ENCODE assay signal across 5 worm cellular contexts in the genomic region with DNA sequence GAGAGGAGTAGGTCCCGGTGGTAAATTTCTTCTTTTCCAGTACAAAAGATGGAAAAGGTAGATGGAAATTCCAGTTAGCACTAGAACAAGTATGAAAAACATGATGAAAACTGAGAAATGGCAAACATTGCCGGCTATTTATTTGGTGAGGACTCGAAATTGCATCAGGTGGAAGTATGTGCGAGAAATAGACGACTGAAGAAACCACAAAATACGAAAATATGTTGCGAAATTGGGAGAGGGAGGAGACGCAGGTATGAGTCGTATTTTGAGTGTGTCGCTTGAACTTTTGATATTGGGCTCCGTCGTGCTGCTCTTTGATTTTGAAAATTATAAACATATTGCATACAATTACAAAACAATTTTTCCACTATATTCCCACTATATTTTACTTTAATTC.
A peak's percentile ranks its signal among the peaks of the same experiment; 100 is the strongest.
TF ChIP-seq lines count a peak whose summit lies in the region.

Gene cyp-33C8 (minus strand): TSS at position 200 of the 400 bp plus-strand sequence.

TF ChIP-seq in whole organism, L1 larva, 84 proteins besides CTCF, POLR2A, EP300 and RAD21 (continues in another document):
- TF ChIP-seq aha-1 (tag; optimal IDR thresholded peaks at IDR 0.05; lab: Kevin White, UChicago) (no peak), nhr-237 (tag; optimal IDR thresholded peaks at IDR 0.05; lab: Kevin White, UChicago) (no peak), efl-1 (optimal IDR thresholded peaks at IDR 0.05; lab: Kevin White, UChicago) (peak; percentile 36 to 62), efl-1 (GFP tag; optimal IDR thresholded peaks at IDR 0.05 in 1 of 2; lab: Kevin White, UChicago) (peak; percentile 22 to 94), Y116A8C.19 (tag; optimal IDR thresholded peaks at IDR 0.05; lab: Kevin White, UChicago; ENCODE audit: borderline replicate concordance) (no peak), unc-130 (tag; optimal IDR thresholded peaks at IDR 0.05; lab: Kevin White, UChicago) (no peak), ama-1 (optimal IDR thresholded peaks at IDR 0.05; lab: Kevin White, UChicago) (no peak), nhr-19 (GFP tag; conservative IDR thresholded peaks at IDR 0.05; lab: Robert Waterston, UW) (peak; percentile 24; the same call in 1 of the 2 replicates), hpl-2 (GFP tag; optimal IDR thresholded peaks at IDR 0.05; lab: Kevin White, UChicago) (peak; percentile 33), ceh-82 (tag; optimal IDR thresholded peaks at IDR 0.05; lab: Kevin White, UChicago) (peak in 2 of 3 experiments; percentile 46 to 51), nhr-71 (tag; optimal IDR thresholded peaks at IDR 0.05; lab: Kevin White, UChicago) (peak; percentile 67), mep-1 (tag; optimal IDR thresholded peaks at IDR 0.05; lab: Kevin White, UChicago) (peak; percentile 11), nhr-11 (tag; optimal IDR thresholded peaks at IDR 0.05; lab: Kevin White, UChicago) (peak; percentile 47), skn-1 (tag; optimal IDR thresholded peaks at IDR 0.05; lab: Kevin White, UChicago) (peak; percentile 73), C16A3.4 (tag; optimal IDR thresholded peaks at IDR 0.05; lab: Kevin White, UChicago) (peak; percentile 22), jun-1 (tag; optimal IDR thresholded peaks at IDR 0.05; lab: Kevin White, UChicago) (peak; percentile 57)

TF ChIP-seq in whole organism, L2 larva, 48 proteins besides CTCF, POLR2A, EP300 and RAD21:
- TF ChIP-seq nhr-23 (tag; optimal IDR thresholded peaks at IDR 0.05; lab: Kevin White, UChicago): no peak
- peak; percentile 52 for TF ChIP-seq unc-55 (GFP tag; optimal IDR thresholded peaks at IDR 0.05; lab: Kevin White, UChicago)
- TF ChIP-seq nhr-77 (tag; optimal IDR thresholded peaks at IDR 0.05; lab: Kevin White, UChicago): no peak
- no peak for TF ChIP-seq nhr-11 (tag; optimal IDR thresholded peaks at IDR 0.05; lab: Kevin White, UChicago)
- TF ChIP-seq nhr-129 (tag; optimal IDR thresholded peaks at IDR 0.05; lab: Kevin White, UChicago): peak; percentile 95
- no peak for TF ChIP-seq aly-2 (tag; optimal IDR thresholded peaks at IDR 0.05; lab: Kevin White, UChicago)
- TF ChIP-seq Y55F3AM.14 (GFP tag; optimal IDR thresholded peaks at IDR 0.05; lab: Kevin White, UChicago): no peak
- no peak for TF ChIP-seq nhr-21 (tag; optimal IDR thresholded peaks at IDR 0.05; lab: Kevin White, UChicago)
- peak; percentile 49 for TF ChIP-seq C34F6.9 (tag; optimal IDR thresholded peaks at IDR 0.05; lab: Kevin White, UChicago)
- TF ChIP-seq sma-9 (GFP tag; optimal IDR thresholded peaks at IDR 0.05; lab: Kevin White, UChicago): peak; percentile 71
- no peak for TF ChIP-seq sma-9 (tag; optimal IDR thresholded peaks at IDR 0.05; lab: Kevin White, UChicago)
- TF ChIP-seq fos-1 (tag; optimal IDR thresholded peaks at IDR 0.05; lab: Kevin White, UChicago): peak; percentile 51
TF ChIP-seq in whole organism, L2 larva: peak in this region for 5.

TF ChIP-seq in whole organism, L3 larva, 47 proteins besides CTCF, POLR2A, EP300 and RAD21:
- TF ChIP-seq nfya-1 (tag; optimal IDR thresholded peaks at IDR 0.05; lab: Kevin White, UChicago; ENCODE audit: insufficient read depth): no peak
- no peak for TF ChIP-seq unc-39 (tag; optimal IDR thresholded peaks at IDR 0.05; lab: Kevin White, UChicago)
- peak; percentile 5 for TF ChIP-seq snpc-4 (tag; optimal IDR thresholded peaks at IDR 0.05; lab: Kevin White, UChicago)
- TF ChIP-seq aly-2 (tag; optimal IDR thresholded peaks at IDR 0.05; lab: Kevin White, UChicago): no peak
- no peak for TF ChIP-seq ceh-9 (tag; optimal IDR thresholded peaks at IDR 0.05; lab: Kevin White, UChicago)
- TF ChIP-seq ceh-82 (tag; optimal IDR thresholded peaks at IDR 0.05; lab: Kevin White, UChicago): no peak
- TF ChIP-seq ZK546.5 (tag; optimal IDR thresholded peaks at IDR 0.05; lab: Kevin White, UChicago): no peak
- TF ChIP-seq hmg-11 (tag; optimal IDR thresholded peaks at IDR 0.05; lab: Kevin White, UChicago): no peak
- TF ChIP-seq ztf-11 (tag; optimal IDR thresholded peaks at IDR 0.05; lab: Kevin White, UChicago): no peak
- no peak for TF ChIP-seq lsy-12 (tag; optimal IDR thresholded peaks at IDR 0.05; lab: Kevin White, UChicago)
- TF ChIP-seq pqm-1 (tag; optimal IDR thresholded peaks at IDR 0.05; lab: Kevin White, UChicago): peak; percentile 24
- no peak for TF ChIP-seq ceh-28 (tag; optimal IDR thresholded peaks at IDR 0.05; lab: Kevin White, UChicago)
- no peak for TF ChIP-seq ztf-4 (tag; optimal IDR thresholded peaks at IDR 0.05; lab: Kevin White, UChicago)
- no peak for TF ChIP-seq nhr-67 (tag; optimal IDR thresholded peaks at IDR 0.05; lab: Kevin White, UChicago)
- no peak for TF ChIP-seq R02D3.7 (tag; optimal IDR thresholded peaks at IDR 0.05; lab: Kevin White, UChicago)
- peak; percentile 21 for TF ChIP-seq elt-2 (tag; optimal IDR thresholded peaks at IDR 0.05; lab: Kevin White, UChicago)
- TF ChIP-seq fos-1 (tag; optimal IDR thresholded peaks at IDR 0.05; lab: Kevin White, UChicago): no peak
- no peak for TF ChIP-seq nhr-25 (tag; optimal IDR thresholded peaks at IDR 0.05; lab: Kevin White, UChicago)
- no peak for TF ChIP-seq skn-1 (tag; optimal IDR thresholded peaks at IDR 0.05; lab: Kevin White, UChicago)
- TF ChIP-seq lin-39 (tag; optimal IDR thresholded peaks at IDR 0.05; lab: Kevin White, UChicago): peak; percentile 20
- TF ChIP-seq nhr-11 (tag; optimal IDR thresholded peaks at IDR 0.05; lab: Kevin White, UChicago): no peak
- no peak for TF ChIP-seq nhr-12 (tag; optimal IDR thresholded peaks at IDR 0.05; lab: Kevin White, UChicago)

TF ChIP-seq in whole organism, L4 larva, 104 proteins besides CTCF, POLR2A, EP300 and RAD21 (continues in another document):
- TF ChIP-seq fos-1 (tag; optimal IDR thresholded peaks at IDR 0.05; lab: Kevin White, UChicago) (no peak), set-16 (GFP tag; IDR thresholded peaks at IDR 0.05; lab: Robert Waterston, UW) (no peak), dpl-1 (GFP tag; optimal IDR thresholded peaks at IDR 0.05; lab: Kevin White, UChicago) (peak; percentile 16), ceh-20 (GFP tag; IDR thresholded peaks at IDR 0.05; lab: Robert Waterston, UW) (no peak), nhr-25 (tag; optimal IDR thresholded peaks at IDR 0.05; lab: Kevin White, UChicago; ENCODE audit: borderline replicate concordance, insufficient read depth) (no peak), nhr-28 (tag; optimal IDR thresholded peaks at IDR 0.05; lab: Kevin White, UChicago) (peak; percentile 95), nhr-76 (tag; optimal IDR thresholded peaks at IDR 0.05; lab: Kevin White, UChicago) (no peak), ZK546.5 (tag; optimal IDR thresholded peaks at IDR 0.05; lab: Kevin White, UChicago) (no peak), hif-1 (tag; optimal IDR thresholded peaks at IDR 0.05; lab: Kevin White, UChicago) (peak in 1 of 2 experiments; percentile 46), hlh-11 (tag; optimal IDR thresholded peaks at IDR 0.05; lab: Kevin White, UChicago) (peak; percentile 31), nhr-102 (tag; optimal IDR thresholded peaks at IDR 0.05; lab: Kevin White, UChicago) (peak; percentile 31), daf-16 (GFP tag; optimal IDR thresholded peaks at IDR 0.05; lab: Kevin White, UChicago) (no peak), daf-16 (tag; optimal IDR thresholded peaks at IDR 0.05; lab: Kevin White, UChicago) (peak; percentile 70), nhr-77 (tag; optimal IDR thresholded peaks at IDR 0.05; lab: Kevin White, UChicago) (no peak), php-3 (GFP tag; IDR thresholded peaks at IDR 0.05; lab: Robert Waterston, UW) (no peak), nhr-11 (tag; optimal IDR thresholded peaks at IDR 0.05; lab: Kevin White, UChicago) (peak; percentile 63), hlh-30 (tag; optimal IDR thresholded peaks at IDR 0.05; lab: Kevin White, UChicago; ENCODE audit: insufficient read depth) (no peak), T20F7.1 (GFP tag; optimal IDR thresholded peaks at IDR 0.05; lab: Kevin White, UChicago) (no peak), pha-4 (GFP tag; IDR thresholded peaks at IDR 0.05; lab: Robert Waterston, UW) (no peak), pha-4 (tag; optimal IDR thresholded peaks at IDR 0.05; lab: Kevin White, UChicago) (peak; percentile 6), daf-19 (GFP tag; conservative IDR thresholded peaks at IDR 0.05; lab: Robert Waterston, UW) (no peak), lir-3 (tag; optimal IDR thresholded peaks at IDR 0.05; lab: Kevin White, UChicago) (no peak)

TF ChIP-seq in whole organism, young adult, 124 proteins besides CTCF, POLR2A, EP300 and RAD21:
- TF ChIP-seq ets-4 (GFP tag; optimal IDR thresholded peaks at IDR 0.05; lab: Kevin White, UChicago): no peak
- peak; percentile 51 for TF ChIP-seq attf-5 (GFP tag; optimal IDR thresholded peaks at IDR 0.05; lab: Kevin White, UChicago)
- TF ChIP-seq Y56A3A.18 (GFP tag; IDR thresholded peaks at IDR 0.05; lab: Robert Waterston, UW): no peak
- peak; percentile 10 for TF ChIP-seq ceh-27 (GFP tag; optimal IDR thresholded peaks at IDR 0.05; lab: Kevin White, UChicago)
- TF ChIP-seq Y67H2A.10 (GFP tag; conservative IDR thresholded peaks at IDR 0.05; lab: Robert Waterston, UW): no peak
- peak; percentile 94 for TF ChIP-seq cebp-1 (GFP tag; IDR thresholded peaks at IDR 0.05; lab: Robert Waterston, UW)
- peak; percentile 97 for TF ChIP-seq cebp-1 (tag; optimal IDR thresholded peaks at IDR 0.05; lab: Kevin White, UChicago)
- peak; percentile 31 for TF ChIP-seq nhr-80 (tag; optimal IDR thresholded peaks at IDR 0.05; lab: Kevin White, UChicago)
- no peak for TF ChIP-seq sea-2 (GFP tag; IDR thresholded peaks at IDR 0.05; lab: Robert Waterston, UW)
- peak; percentile 6; the same call in 1 of the 2 replicates for TF ChIP-seq hmg-1.2 (GFP tag; IDR thresholded peaks at IDR 0.05; lab: Robert Waterston, UW)
